Fruit fly (Drosophila melanogaster) whole organism, adult: Measurements from ENCODE around the gene CG6724.

ENCODE experiments used
- CG11617 ChIP-seq: fragments of 200-800 bp; sonication (Bioruptor generic); optimal IDR thresholded peaks from 2 replicates; lab custom pipeline; 2017; ENCODE audit warnings: mild to moderate bottlenecking, missing biosample characterization, missing genetic modification reagents, missing genetic modification characterization
- CG12768 ChIP-seq: fragments of 200-800 bp; sonication (Bioruptor generic); optimal IDR thresholded peaks from 2 replicates; lab custom pipeline; 2017; ENCODE audit warnings: missing biosample characterization, missing genetic modification characterization, mild to moderate bottlenecking, moderate library complexity, missing genetic modification reagents
- CG14711 ChIP-seq: fragments of 200-800 bp; sonication (Bioruptor generic); optimal IDR thresholded peaks from 2 replicates; lab custom pipeline; 2018; ENCODE audit warnings: missing biosample characterization, mild to moderate bottlenecking, missing genetic modification characterization, moderate library complexity
- CG1620 ChIP-seq: fragments of 200-800 bp; sonication (Bioruptor generic); optimal IDR thresholded peaks from 2 replicates; lab custom pipeline; 2016; ENCODE audit warnings: missing biosample characterization, missing genetic modification characterization
- CG33017 ChIP-seq: fragments of 200-800 bp; sonication (Bioruptor generic); optimal IDR thresholded peaks from 2 replicates; lab custom pipeline; 2018; ENCODE audit warnings: missing biosample characterization, mild to moderate bottlenecking, missing genetic modification characterization, moderate library complexity
- CG5204 ChIP-seq: fragments of 200-800 bp; sonication (Bioruptor generic); optimal IDR thresholded peaks from 2 replicates; lab custom pipeline; 2016; ENCODE audit warnings: missing biosample characterization, missing genetic modification characterization
- CG7045 ChIP-seq: fragments of 200-800 bp; sonication (Bioruptor generic); optimal IDR thresholded peaks from 2 replicates; lab custom pipeline; 2017; ENCODE audit warnings: missing biosample characterization, mild to moderate bottlenecking, missing genetic modification characterization
- CG7101 ChIP-seq: fragments of 200-800 bp; sonication (Bioruptor generic); optimal IDR thresholded peaks from 2 replicates; lab custom pipeline; 2018; ENCODE audit warnings: missing biosample characterization, mild to moderate bottlenecking, missing genetic modification characterization, moderate library complexity
- Crg-1 ChIP-seq: fragments of 200-800 bp; sonication (Bioruptor generic); optimal IDR thresholded peaks from 2 replicates; lab custom pipeline; 2016; ENCODE audit warnings: missing biosample characterization, missing genetic modification characterization
- Hr96 ChIP-seq: fragments of 200-800 bp; sonication (Bioruptor generic); optimal IDR thresholded peaks from 2 replicates; lab custom pipeline; 2016; ENCODE audit warnings: missing biosample characterization, missing genetic modification characterization
- Mnt ChIP-seq: fragments of 200-800 bp; sonication (Bioruptor generic); optimal IDR thresholded peaks from 2 replicates; lab custom pipeline; 2016; ENCODE audit warnings: missing biosample characterization, mild to moderate bottlenecking, missing genetic modification characterization
- bab1 ChIP-seq: fragments of 200-800 bp; sonication (Bioruptor generic); optimal IDR thresholded peaks from 3 replicates; lab custom pipeline; 2019; ENCODE audit warnings: missing biosample characterization, mild to moderate bottlenecking, missing genetic modification characterization, moderate library complexity
- cic ChIP-seq: fragments of 200-800 bp; sonication (Bioruptor generic); optimal IDR thresholded peaks from 2 replicates; lab custom pipeline; 2017; ENCODE audit warnings: missing biosample characterization, mild to moderate bottlenecking, missing genetic modification characterization, moderate library complexity
- cnc ChIP-seq, 2 experiments: fragments of >200 bp; optimal IDR thresholded peaks; 2 replicates each; lab custom pipeline; 2017
- kay ChIP-seq: fragments of 200-800 bp; sonication (Bioruptor generic); peaks from one replicate; lab custom pipeline; 2016; ENCODE audit warnings: missing biosample characterization, missing genetic modification characterization, borderline replicate concordance
- ovo ChIP-seq: fragments of 200-800 bp; sonication (Bioruptor generic); optimal IDR thresholded peaks from 2 replicates; lab custom pipeline; 2016; ENCODE audit warnings: missing biosample characterization, missing genetic modification characterization
- pad ChIP-seq: fragments of 200-800 bp; sonication (Bioruptor generic); optimal IDR thresholded peaks from 3 replicates; lab custom pipeline; 2017; ENCODE audit warnings: missing biosample characterization, missing genetic modification characterization, mild to moderate bottlenecking, moderate library complexity, missing genetic modification reagents
- tj ChIP-seq: fragments of 200-800 bp; sonication (Bioruptor generic); optimal IDR thresholded peaks from 3 replicates; lab custom pipeline; 2017; ENCODE audit warnings: missing biosample characterization, mild to moderate bottlenecking, missing genetic modification characterization, moderate library complexity
- toe ChIP-seq: fragments of 200-800 bp; sonication (Bioruptor generic); optimal IDR thresholded peaks from 2 replicates; lab custom pipeline; 2016; ENCODE audit warnings: missing biosample characterization, missing genetic modification characterization

The CG6724 gene

dm6 chr2L:10791343-10791742 is 21.6 kb upstream of the CG6724 start:
- no peak for TF ChIP-seq cic
- no peak for TF ChIP-seq kay (GFP tag; lab: Kevin White, UChicago)
- TF ChIP-seq CG33017 (tag; lab: Kevin White, UChicago): no peak
- TF ChIP-seq CG1620 (GFP tag; lab: Kevin White, UChicago): no peak

- TF ChIP-seq CG11617: no peak
These were observed 20.2 kb upstream of the CG6724 start, which contains the start of gene CG31870 for dm6 chr2L:10789922-10790321. Gene CG31870, plus strand, starts transcription at chr2L:10790222.

- TF ChIP-seq CG12768: no peak
- TF ChIP-seq Crg-1 (GFP tag; lab: Kevin White, UChicago): no peak
- TF ChIP-seq kay (GFP tag; lab: Kevin White, UChicago): no peak
- no peak for TF ChIP-seq CG5204 (GFP tag; lab: Kevin White, UChicago)
- TF ChIP-seq ovo (GFP tag; lab: Kevin White, UChicago): no peak
- no peak for TF ChIP-seq CG11617
- no peak for TF ChIP-seq toe (GFP tag; lab: Kevin White, UChicago)
- no peak for TF ChIP-seq CG1620 (GFP tag; lab: Kevin White, UChicago)
- TF ChIP-seq CG33017 (tag; lab: Kevin White, UChicago): no peak
- no peak for TF ChIP-seq cnc (optimal IDR thresholded peaks at IDR 0.05; lab: Kevin White, UChicago)
- no peak for TF ChIP-seq Mnt (GFP tag; lab: Kevin White, UChicago)
- no peak for TF ChIP-seq CG7045 (GFP tag; lab: Kevin White, UChicago)
- TF ChIP-seq CG14711 (tag; lab: Kevin White, UChicago): no peak
- no peak for TF ChIP-seq pad (GFP tag; lab: Kevin White, UChicago)
- TF ChIP-seq tj: no peak
- no peak for TF ChIP-seq cic
- no peak for TF ChIP-seq bab1 (GFP tag; lab: Kevin White, UChicago)
These were observed 11.5 kb upstream of the CG6724 start for dm6 chr2L:10781252-10781651.

dm6 chr2L:10774041-10774440 is 4.3 kb upstream of the CG6724 start:
- TF ChIP-seq bab1 (GFP tag; lab: Kevin White, UChicago): no peak
- no peak for TF ChIP-seq CG5204 (GFP tag; lab: Kevin White, UChicago)
- TF ChIP-seq toe (GFP tag; lab: Kevin White, UChicago): no peak

dm6 chr2L:10770568-10770967 is 816 bp upstream of the CG6724 start, which contains the start of gene CG17127:
Gene CG17127, plus strand, starts transcription at chr2L:10770868.
- TF ChIP-seq kay (GFP tag; lab: Kevin White, UChicago) (no peak), CG12768 (no peak), cic (no peak), CG11617 (no peak), CG33017 (tag; lab: Kevin White, UChicago) (no peak), toe (GFP tag; lab: Kevin White, UChicago) (no peak), cnc (optimal IDR thresholded peaks at IDR 0.05; lab: Kevin White, UChicago) (no peak), CG7045 (GFP tag; lab: Kevin White, UChicago) (no peak), CG14711 (tag; lab: Kevin White, UChicago) (no peak), CG7101 (no peak), tj (no peak), Hr96 (no peak)

dm6 chr2L:10767597-10768188 is 2.1 kb downstream of the CG6724 start, which contains the start of gene Ubc2:
Gene Ubc2, minus strand, starts transcription at chr2L:10768006.
- TF ChIP-seq bab1 (GFP tag; lab: Kevin White, UChicago) (peak; percentile 59), CG33017 (tag; lab: Kevin White, UChicago) (peak; percentile 3), kay (GFP tag; lab: Kevin White, UChicago) (no peak), Hr96 (peak; percentile 21), CG1620 (GFP tag; lab: Kevin White, UChicago) (peak; percentile 24), CG5204 (GFP tag; lab: Kevin White, UChicago) (no peak), CG14711 (tag; lab: Kevin White, UChicago) (peak; percentile 32), Mnt (GFP tag; lab: Kevin White, UChicago) (peak; percentile 47)

- TF ChIP-seq CG12768 (peak; percentile 10), ovo (GFP tag; lab: Kevin White, UChicago) (no peak), CG33017 (tag; lab: Kevin White, UChicago) (peak; percentile 44), tj (peak; percentile 8)
These were observed 9.2 kb downstream of the CG6724 start, which contains the start of gene CG6495 for dm6 chr2L:10760422-10761166. Gene CG6495, plus strand, starts transcription at chr2L:10761116.

- TF ChIP-seq ovo (GFP tag; lab: Kevin White, UChicago): no peak
- no peak for TF ChIP-seq toe (GFP tag; lab: Kevin White, UChicago)
These were observed 10.1 kb downstream of the CG6724 start for dm6 chr2L:10759624-10760023.
